Worm (Caenorhabditis elegans): ENCODE results near the gene sta-2.

Gene sta-2

ce11 chrV:9704399-9704798 lies 36.6 kb upstream of the sta-2 start:
- TF ChIP-seq lin-15B (tag; optimal IDR thresholded peaks at IDR 0.05) (no peak), lsy-2 (tag; optimal IDR thresholded peaks at IDR 0.05) (peak; percentile 27 to 67), aha-1 (tag; optimal IDR thresholded peaks at IDR 0.05) (no peak), nhr-47 (tag; optimal IDR thresholded peaks at IDR 0.05) (peak; percentile 42), ceh-63 (GFP tag; optimal IDR thresholded peaks at IDR 0.05) (no peak), ztf-4 (tag; optimal IDR thresholded peaks at IDR 0.05) (no peak), nhr-90 (tag; optimal IDR thresholded peaks at IDR 0.05; ENCODE audit: poor library complexity) (no peak), egl-13 (tag; optimal IDR thresholded peaks at IDR 0.05) (no peak), C16A3.4 (tag; optimal IDR thresholded peaks at IDR 0.05) (peak; percentile 33), hlh-4 (tag; optimal IDR thresholded peaks at IDR 0.05) (no peak), lin-39 (tag; optimal IDR thresholded peaks at IDR 0.05) (no peak), nhr-20 (tag; optimal IDR thresholded peaks at IDR 0.05) (no peak), isw-1 (GFP tag; IDR thresholded peaks at IDR 0.05) (peak; percentile 26; the same call in 1 of the 2 replicates), egl-27 (tag; optimal IDR thresholded peaks at IDR 0.05) (no peak), fkh-4 (tag; optimal IDR thresholded peaks at IDR 0.05; ENCODE audit: borderline replicate concordance) (no peak), nhr-237 (tag; optimal IDR thresholded peaks at IDR 0.05) (no peak), irx-1 (tag; optimal IDR thresholded peaks at IDR 0.05) (no peak), dsc-1 (tag; optimal IDR thresholded peaks at IDR 0.05) (no peak), elt-3 (tag; optimal IDR thresholded peaks at IDR 0.05) (peak in 1 of 6 experiments; percentile 63), Y116A8C.19 (tag; optimal IDR thresholded peaks at IDR 0.05; ENCODE audit: borderline replicate concordance) (no peak), nhr-77 (tag; optimal IDR thresholded peaks at IDR 0.05) (no peak), swsn-7 (tag; optimal IDR thresholded peaks at IDR 0.05) (no peak), fkh-8 (tag; optimal IDR thresholded peaks at IDR 0.05) (peak; percentile 64), elt-2 (tag; optimal IDR thresholded peaks at IDR 0.05) (no peak), xbp-1 (tag; optimal IDR thresholded peaks at IDR 0.05) (peak; percentile 20), sox-4 (tag; optimal IDR thresholded peaks at IDR 0.05) (no peak), blmp-1 (tag; optimal IDR thresholded peaks at IDR 0.05) (peak; percentile 93), alr-1 (tag; optimal IDR thresholded peaks at IDR 0.05; ENCODE audit: borderline replicate concordance) (no peak), nhr-11 (tag; optimal IDR thresholded peaks at IDR 0.05) (no peak), snu-23 (GFP tag; optimal IDR thresholded peaks at IDR 0.05) (peak; percentile 61), snpc-4 (tag; optimal IDR thresholded peaks at IDR 0.05) (peak; percentile 26), lin-14 (GFP tag; optimal IDR thresholded peaks at IDR 0.05) (peak; percentile 90), lir-3 (tag; optimal IDR thresholded peaks at IDR 0.05; ENCODE audit: poor library complexity) (no peak), dpl-1 (GFP tag; optimal IDR thresholded peaks at IDR 0.05) (peak in 2 of 3 experiments; percentile 14 to 35), nhr-19 (GFP tag; conservative IDR thresholded peaks at IDR 0.05) (no peak), hpl-2 (GFP tag; optimal IDR thresholded peaks at IDR 0.05) (no peak), zag-1 (tag; optimal IDR thresholded peaks at IDR 0.05) (no peak), unc-86 (tag; optimal IDR thresholded peaks at IDR 0.05) (no peak), zip-4 (GFP tag; optimal IDR thresholded peaks at IDR 0.05) (no peak), lin-13 (GFP tag; optimal IDR thresholded peaks at IDR 0.05) (no peak), nhr-12 (tag; optimal IDR thresholded peaks at IDR 0.05) (no peak), efl-1 (optimal IDR thresholded peaks at IDR 0.05) (peak; percentile 41 to 55), efl-1 (GFP tag; optimal IDR thresholded peaks at IDR 0.05 in 1 of 2) (peak; percentile 13 to 85), aly-2 (tag; optimal IDR thresholded peaks at IDR 0.05) (no peak), pag-3 (tag; optimal IDR thresholded peaks at IDR 0.05; ENCODE audit: borderline replicate concordance, insufficient read depth) (no peak), rnt-1 (tag; optimal IDR thresholded peaks at IDR 0.05) (no peak), efl-3 (GFP tag; optimal IDR thresholded peaks at IDR 0.05) (no peak), F16B12.6 (tag; optimal IDR thresholded peaks at IDR 0.05) (no peak), jun-1 (tag; optimal IDR thresholded peaks at IDR 0.05) (no peak), fos-1 (tag; optimal IDR thresholded peaks at IDR 0.05) (no peak), ets-5 (GFP tag; IDR thresholded peaks at IDR 0.05) (no peak), mef-2 (tag; optimal IDR thresholded peaks at IDR 0.05) (no peak), mab-9 (GFP tag; IDR thresholded peaks at IDR 0.05) (no peak), unc-30 (tag; optimal IDR thresholded peaks at IDR 0.05) (no peak)

All from whole organism, L1 larva.